Fruit fly (Drosophila melanogaster): ENCODE data around the gene nom.

The nom gene

dm6 chr3R:8722962-8723548 lies at the start of gene nom:
Gene nom, plus strand, starts transcription at chr3R:8723174.
- TF ChIP-seq CG17806 (tag; optimal IDR thresholded peaks at IDR 0.05) (no peak), CG13204 (GFP tag; optimal IDR thresholded peaks at IDR 0.05) (no peak)

dm6 chr3R:8673803-8674234 lies 49.2 kb upstream of the nom start, which contains the start of gene mRpL19:
Gene mRpL19, plus strand, starts transcription at chr3R:8674109.
- no peak for TF ChIP-seq fd96Ca (GFP tag; IDR thresholded peaks at IDR 0.05)
- no peak for TF ChIP-seq CG34367 (tag; optimal IDR thresholded peaks at IDR 0.05)
- peak; percentile 34; the same call in 1 of the 2 replicates for TF ChIP-seq CG32121 (GFP tag; IDR thresholded peaks at IDR 0.05)
- TF ChIP-seq CG10348 (GFP tag; IDR thresholded peaks at IDR 0.05): no peak
- no peak for TF ChIP-seq CG14655 (GFP tag; optimal IDR thresholded peaks at IDR 0.05)
- TF ChIP-seq CG15710 (tag; optimal IDR thresholded peaks at IDR 0.05): peak; percentile 27
- no peak for TF ChIP-seq CG8301 (tag; optimal IDR thresholded peaks at IDR 0.05)
- peak; percentile 31 for TF ChIP-seq CG17806 (tag; optimal IDR thresholded peaks at IDR 0.05)
- TF ChIP-seq Pif1A (GFP tag; optimal IDR thresholded peaks at IDR 0.05): no peak
- TF ChIP-seq CG4496 (GFP tag; IDR thresholded peaks at IDR 0.05): no peak
- no peak for TF ChIP-seq EcR (GFP tag; optimal IDR thresholded peaks at IDR 0.05)
- peak; percentile 16 for TF ChIP-seq CG9948 (tag; optimal IDR thresholded peaks at IDR 0.05)
- no peak for TF ChIP-seq Snoo (tag; optimal IDR thresholded peaks at IDR 0.05)
- no peak for TF ChIP-seq Pif1B (GFP tag; optimal IDR thresholded peaks at IDR 0.05)
- no peak for TF ChIP-seq rn (GFP tag; IDR thresholded peaks at IDR 0.05)
- no peak for TF ChIP-seq D1 (tag; optimal IDR thresholded peaks at IDR 0.05)
- no peak for TF ChIP-seq CG12605 (GFP tag; IDR thresholded peaks at IDR 0.05)
- no peak for TF ChIP-seq Ets98B (GFP tag; IDR thresholded peaks at IDR 0.05)
- TF ChIP-seq CG8159 (tag; optimal IDR thresholded peaks at IDR 0.05): peak; percentile 25
- no peak for TF ChIP-seq gl (tag; optimal IDR thresholded peaks at IDR 0.05)
- no peak for TF ChIP-seq CG13204 (GFP tag; optimal IDR thresholded peaks at IDR 0.05)

dm6 chr3R:8676560-8677000 lies 46.4 kb upstream of the nom start, which contains the start of the genes Unc50, CG11755 and CG8043:
Gene Unc50, minus strand, starts transcription at chr3R:8676613.
Gene CG11755, plus strand, starts transcription at chr3R:8676915.
Gene CG8043, plus strand, starts transcription at chr3R:8676915.
- peak; percentile 51 for TF ChIP-seq Ets98B (GFP tag; IDR thresholded peaks at IDR 0.05)
- TF ChIP-seq rn (GFP tag; IDR thresholded peaks at IDR 0.05): peak; percentile 34; the same call in 1 of the 2 replicates
- TF ChIP-seq CG15710 (tag; optimal IDR thresholded peaks at IDR 0.05): peak; percentile 66
- peak; percentile 59 for TF ChIP-seq Snoo (tag; optimal IDR thresholded peaks at IDR 0.05)
- no peak for TF ChIP-seq CG14655 (GFP tag; optimal IDR thresholded peaks at IDR 0.05)
- TF ChIP-seq Pif1A (GFP tag; optimal IDR thresholded peaks at IDR 0.05): no peak
- TF ChIP-seq CG10348 (GFP tag; IDR thresholded peaks at IDR 0.05): peak; percentile 27; the same call in 1 of the 2 replicates
- TF ChIP-seq CG32121 (GFP tag; IDR thresholded peaks at IDR 0.05): 0 out of 2 replicates have a peak, but pooled peaks have one; percentile 50
- TF ChIP-seq EcR (GFP tag; optimal IDR thresholded peaks at IDR 0.05): no peak
- peak; percentile 67 for TF ChIP-seq CG9948 (tag; optimal IDR thresholded peaks at IDR 0.05)
- peak; percentile 73 for TF ChIP-seq fd96Ca (GFP tag; IDR thresholded peaks at IDR 0.05)
- no peak for TF ChIP-seq CG12605 (GFP tag; IDR thresholded peaks at IDR 0.05)
- TF ChIP-seq CG34367 (tag; optimal IDR thresholded peaks at IDR 0.05): peak; percentile 56
- TF ChIP-seq CG4496 (GFP tag; IDR thresholded peaks at IDR 0.05): no peak
- peak; percentile 62 for TF ChIP-seq Pif1B (GFP tag; optimal IDR thresholded peaks at IDR 0.05)
- TF ChIP-seq CG8159 (tag; optimal IDR thresholded peaks at IDR 0.05): peak; percentile 75
- no peak for TF ChIP-seq CG8301 (tag; optimal IDR thresholded peaks at IDR 0.05)
- no peak for TF ChIP-seq CG17806 (tag; optimal IDR thresholded peaks at IDR 0.05)
- TF ChIP-seq CG13204 (GFP tag; optimal IDR thresholded peaks at IDR 0.05): no peak
- no peak for TF ChIP-seq D1 (tag; optimal IDR thresholded peaks at IDR 0.05)
- TF ChIP-seq gl (tag; optimal IDR thresholded peaks at IDR 0.05): no peak

- TF ChIP-seq fd96Ca (GFP tag; IDR thresholded peaks at IDR 0.05) (no peak), CG15710 (tag; optimal IDR thresholded peaks at IDR 0.05) (no peak), CG9948 (tag; optimal IDR thresholded peaks at IDR 0.05) (no peak), CG8159 (tag; optimal IDR thresholded peaks at IDR 0.05) (no peak), CG34367 (tag; optimal IDR thresholded peaks at IDR 0.05) (no peak), CG10348 (GFP tag; IDR thresholded peaks at IDR 0.05) (no peak), D1 (tag; optimal IDR thresholded peaks at IDR 0.05) (no peak), Pif1B (GFP tag; optimal IDR thresholded peaks at IDR 0.05) (no peak), CG14655 (GFP tag; optimal IDR thresholded peaks at IDR 0.05) (no peak), CG8301 (tag; optimal IDR thresholded peaks at IDR 0.05) (no peak), CG13204 (GFP tag; optimal IDR thresholded peaks at IDR 0.05) (no peak), CG32121 (GFP tag; IDR thresholded peaks at IDR 0.05) (no peak), Pif1A (GFP tag; optimal IDR thresholded peaks at IDR 0.05) (no peak), Ets98B (GFP tag; IDR thresholded peaks at IDR 0.05) (no peak), Snoo (tag; optimal IDR thresholded peaks at IDR 0.05) (no peak), CG4496 (GFP tag; IDR thresholded peaks at IDR 0.05) (no peak), gl (tag; optimal IDR thresholded peaks at IDR 0.05) (no peak)
These were observed 43.0 kb upstream of the nom start, which contains the start of gene CG33325 for dm6 chr3R:8679934-8680333. Gene CG33325, minus strand, starts transcription at chr3R:8680034.

dm6 chr3R:8680611-8681010 lies 42.4 kb upstream of the nom start:
- TF ChIP-seq CG8159 (tag; optimal IDR thresholded peaks at IDR 0.05) (no peak), CG34367 (tag; optimal IDR thresholded peaks at IDR 0.05) (no peak), CG14655 (GFP tag; optimal IDR thresholded peaks at IDR 0.05) (no peak), Ets98B (GFP tag; IDR thresholded peaks at IDR 0.05) (no peak), CG32121 (GFP tag; IDR thresholded peaks at IDR 0.05) (no peak), CG17806 (tag; optimal IDR thresholded peaks at IDR 0.05) (no peak), CG15710 (tag; optimal IDR thresholded peaks at IDR 0.05) (no peak), Pif1B (GFP tag; optimal IDR thresholded peaks at IDR 0.05) (no peak), fd96Ca (GFP tag; IDR thresholded peaks at IDR 0.05) (no peak), gl (tag; optimal IDR thresholded peaks at IDR 0.05) (no peak), rn (GFP tag; IDR thresholded peaks at IDR 0.05) (no peak)

Data from whole organism, pupa.